Worm (Caenorhabditis elegans) whole organism, L1 larva: Measurements from ENCODE around the gene pelo-1.

Experiments used
- C16A3.4 ChIP-seq: fragments of 150-350 bp; optimal IDR thresholded peaks from 2 replicates; lab custom pipeline; 2014; ENCODE audit warnings: missing biosample characterization, missing genetic modification characterization
- aha-1 ChIP-seq: fragments of 150-350 bp; optimal IDR thresholded peaks from 2 replicates; lab custom pipeline; 2014; ENCODE audit warnings: missing biosample characterization, missing genetic modification characterization
- aly-2 ChIP-seq: fragments of 150-350 bp; optimal IDR thresholded peaks from 2 replicates; lab custom pipeline; 2014; ENCODE audit warnings: missing biosample characterization, missing genetic modification characterization
- ceh-8 ChIP-seq: fragments of 200-800 bp; sonication (Bioruptor generic); optimal IDR thresholded peaks from 2 replicates; lab custom pipeline; 2018; ENCODE audit warnings: mild to moderate bottlenecking, missing genetic modification characterization, moderate library complexity, missing compliant biosample characterization
- dpl-1 ChIP-seq, 3 experiments: fragments of 150-350 bp in 2 of 3; sonication (generic microtip) in 1 of 3; optimal IDR thresholded peaks; 2 replicates each; lab custom pipeline; 2014 to 2017; ENCODE audit warnings: missing biosample characterization in 3 of 3, missing genetic modification characterization in 3 of 3, missing genetic modification reagents in 3 of 3
- efl-1 ChIP-seq, 4 experiments: fragments of 150-350 bp; optimal IDR thresholded peaks in 3 of 4; peaks in 1 of 4; 1 replicate in 1 of 4; 2 replicates in 3 of 4; lab custom pipeline; 2014; ENCODE audit warnings: missing biosample characterization in 2 of 4, missing genetic modification characterization in 2 of 4, missing genetic modification reagents in 2 of 4
- fkh-8 ChIP-seq: sonication (generic microtip); optimal IDR thresholded peaks from 2 replicates; lab custom pipeline; 2016; ENCODE audit warnings: mild to moderate bottlenecking, missing genetic modification characterization, missing compliant biosample characterization
- grh-1 ChIP-seq: fragments of 200-800 bp; sonication (Bioruptor generic); IDR thresholded peaks from 2 replicates; pipeline ENCODE4 v1.3.6; 2022; ENCODE audit warnings: missing genetic modification reagents, missing genetic modification characterization, missing compliant biosample characterization
- irx-1 ChIP-seq: sonication (generic microtip); optimal IDR thresholded peaks from 2 replicates; lab custom pipeline; 2016; ENCODE audit warnings: missing genetic modification characterization, missing compliant biosample characterization
- jun-1 ChIP-seq: fragments of 150-350 bp; optimal IDR thresholded peaks from 2 replicates; lab custom pipeline; 2014; ENCODE audit warnings: missing biosample characterization, missing genetic modification reagents, missing genetic modification characterization
- lin-35 ChIP-seq, 2 experiments: fragments of 150-350 bp; optimal IDR thresholded peaks; 2 replicates each; lab custom pipeline; 2014; ENCODE audit warnings: missing biosample characterization in 2 of 2, missing genetic modification characterization in 2 of 2, missing genetic modification reagents in 2 of 2
- lsy-2 ChIP-seq, 2 experiments: fragments of 150-350 bp; optimal IDR thresholded peaks; 2 replicates each; lab custom pipeline; 2014; ENCODE audit warnings: missing biosample characterization in 2 of 2, missing genetic modification characterization in 2 of 2
- mdl-1 ChIP-seq, 2 experiments: fragments of 150-350 bp; optimal IDR thresholded peaks; 2 replicates each; lab custom pipeline; 2014 to 2017; ENCODE audit warnings: missing biosample characterization in 2 of 2, missing genetic modification characterization in 2 of 2, inconsistent platforms in 1 of 2
- nhr-11 ChIP-seq: fragments of 150-350 bp; optimal IDR thresholded peaks from 2 replicates; lab custom pipeline; 2014; ENCODE audit warnings: missing biosample characterization, missing genetic modification characterization
- nhr-12 ChIP-seq: sonication (generic microtip); optimal IDR thresholded peaks from 2 replicates; lab custom pipeline; 2017; ENCODE audit warnings: missing biosample characterization, missing genetic modification characterization
- nhr-19 ChIP-seq: fragments of 200-800 bp; sonication (Bioruptor generic); conservative IDR thresholded peaks from 2 replicates; pipeline ENCODE4 v1.3.6; 2022; ENCODE audit warnings: missing genetic modification characterization, missing compliant biosample characterization
- nhr-20 ChIP-seq: sonication (generic microtip); optimal IDR thresholded peaks from 2 replicates; lab custom pipeline; 2016; ENCODE audit warnings: mild to moderate bottlenecking, missing genetic modification characterization, missing compliant biosample characterization
- nhr-237 ChIP-seq: fragments of 150-350 bp; optimal IDR thresholded peaks from 2 replicates; lab custom pipeline; 2014; ENCODE audit warnings: missing biosample characterization, missing genetic modification characterization
- nhr-28 ChIP-seq: fragments of 150-350 bp; optimal IDR thresholded peaks from 2 replicates; lab custom pipeline; 2014; ENCODE audit warnings: missing biosample characterization, missing genetic modification characterization
- nhr-71 ChIP-seq: sonication (generic microtip); optimal IDR thresholded peaks from 2 replicates; lab custom pipeline; 2016; ENCODE audit warnings: mild to moderate bottlenecking, missing genetic modification characterization, moderate library complexity, missing compliant biosample characterization
- nhr-84 ChIP-seq: sonication (generic microtip); optimal IDR thresholded peaks from 2 replicates; lab custom pipeline; 2017; ENCODE audit warnings: missing biosample characterization, missing genetic modification characterization
- nhr-85 ChIP-seq: sonication (generic microtip); peaks from one replicate; lab custom pipeline; 2016; ENCODE audit warnings: missing genetic modification characterization, inconsistent platforms, missing compliant biosample characterization
- pax-3 ChIP-seq: fragments of 200-800 bp; sonication (Bioruptor generic); optimal IDR thresholded peaks from 2 replicates; lab custom pipeline; 2018; ENCODE audit warnings: mild to moderate bottlenecking, missing genetic modification characterization, moderate library complexity, missing compliant biosample characterization
- skn-1 ChIP-seq: fragments of 150-350 bp; optimal IDR thresholded peaks from 2 replicates; lab custom pipeline; 2014; ENCODE audit warnings: missing biosample characterization, missing genetic modification characterization
- sox-4 ChIP-seq: sonication (generic microtip); optimal IDR thresholded peaks from 2 replicates; lab custom pipeline; 2016; ENCODE audit warnings: missing genetic modification characterization, missing compliant biosample characterization
- unc-30 ChIP-seq: sonication (generic microtip); optimal IDR thresholded peaks from 2 replicates; lab custom pipeline; 2017; ENCODE audit warnings: missing biosample characterization, missing genetic modification characterization
- unc-62 ChIP-seq: fragments of 150-350 bp; optimal IDR thresholded peaks from 2 replicates; lab custom pipeline; 2014; ENCODE audit warnings: missing biosample characterization, missing genetic modification reagents, missing genetic modification characterization
- vab-15 ChIP-seq: sonication (generic microtip); optimal IDR thresholded peaks from 2 replicates; lab custom pipeline; 2017; ENCODE audit warnings: missing genotype, mild to moderate bottlenecking, missing genetic modification characterization, missing compliant biosample characterization
- xbp-1 ChIP-seq: sonication (generic microtip); optimal IDR thresholded peaks from 2 replicates; lab custom pipeline; 2016; ENCODE audit warnings: missing genetic modification characterization, missing compliant biosample characterization
- zip-4 ChIP-seq: fragments of 200-800 bp; sonication (Bioruptor generic); optimal IDR thresholded peaks from 2 replicates; lab custom pipeline; 2018; ENCODE audit warnings: mild to moderate bottlenecking, missing genetic modification characterization, moderate library complexity, missing compliant biosample characterization

Gene pelo-1

ce11 chrIII:4236178-4236577 is 32.2 kb upstream of the pelo-1 start (continued):
- TF ChIP-seq aha-1 (no peak), unc-30 (tag; lab: Kevin White, UChicago) (no peak)

- TF ChIP-seq fkh-8 (tag; lab: Kevin White, UChicago) (peak; percentile 29), nhr-71 (tag; lab: Kevin White, UChicago) (peak; percentile 14), ceh-8 (GFP tag; lab: Kevin White, UChicago) (peak; percentile 67), zip-4 (GFP tag; lab: Kevin White, UChicago) (no peak), efl-1 (optimal IDR thresholded peaks at IDR 0.05; lab: Kevin White, UChicago) (no peak), efl-1 (GFP tag; optimal IDR thresholded peaks at IDR 0.05 in 1 of 2; lab: Kevin White, UChicago) (peak; percentile 4 to 21), nhr-20 (tag; lab: Kevin White, UChicago) (peak; percentile 93), nhr-12 (tag; lab: Kevin White, UChicago) (no peak)
These were observed 30.7 kb upstream of the pelo-1 start for ce11 chrIII:4234642-4235295.

- TF ChIP-seq efl-1 (optimal IDR thresholded peaks at IDR 0.05; lab: Kevin White, UChicago) = no peak
- TF ChIP-seq efl-1 (GFP tag; optimal IDR thresholded peaks at IDR 0.05 in 1 of 2; lab: Kevin White, UChicago) = peak in 1 of 2 experiments; percentile 55
- TF ChIP-seq pax-3 = no peak
These were observed 28.8 kb upstream of the pelo-1 start, which contains the start of gene nhr-20 for ce11 chrIII:4232811-4233269. nhr-20 (minus strand) TSS chrIII:4233219.

ce11 chrIII:4231372-4231771 is 27.4 kb upstream of the pelo-1 start:
- no peak for TF ChIP-seq mdl-1 (tag; optimal IDR thresholded peaks at IDR 0.05; lab: Kevin White, UChicago)
- no peak for TF ChIP-seq sox-4 (tag; lab: Kevin White, UChicago)
- no peak for TF ChIP-seq jun-1 (tag; lab: Kevin White, UChicago)
- TF ChIP-seq lin-35 (GFP tag; optimal IDR thresholded peaks at IDR 0.05; lab: Kevin White, UChicago) = no peak
- no peak for TF ChIP-seq efl-1 (optimal IDR thresholded peaks at IDR 0.05; lab: Kevin White, UChicago)
- peak in 1 of 2 experiments; percentile 48 for TF ChIP-seq efl-1 (GFP tag; optimal IDR thresholded peaks at IDR 0.05 in 1 of 2; lab: Kevin White, UChicago)

DNA sequence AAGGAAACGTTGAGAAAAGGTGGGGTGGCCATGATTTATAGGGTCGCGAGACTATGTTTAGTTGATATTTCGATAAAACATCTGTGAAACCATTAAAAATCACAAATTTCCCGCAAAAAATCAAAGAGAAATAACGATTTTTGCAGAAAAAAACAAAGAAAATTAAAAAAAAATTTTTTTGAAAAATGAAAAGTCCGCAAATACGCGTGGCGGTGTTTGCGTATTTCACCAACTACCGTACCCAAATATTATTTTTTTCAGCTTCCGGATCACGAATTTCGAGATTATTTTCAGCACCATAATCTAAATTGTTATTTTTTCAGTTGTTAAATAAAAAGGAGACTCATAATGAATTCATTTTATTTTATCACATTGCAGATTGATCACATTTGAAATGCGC is 26.1 kb upstream of the pelo-1 start:
- TF ChIP-seq lsy-2 (tag; optimal IDR thresholded peaks at IDR 0.05; lab: Kevin White, UChicago) (peak in 1 of 2 experiments; percentile 3), nhr-28 (tag; lab: Kevin White, UChicago) (no peak)

DNA sequence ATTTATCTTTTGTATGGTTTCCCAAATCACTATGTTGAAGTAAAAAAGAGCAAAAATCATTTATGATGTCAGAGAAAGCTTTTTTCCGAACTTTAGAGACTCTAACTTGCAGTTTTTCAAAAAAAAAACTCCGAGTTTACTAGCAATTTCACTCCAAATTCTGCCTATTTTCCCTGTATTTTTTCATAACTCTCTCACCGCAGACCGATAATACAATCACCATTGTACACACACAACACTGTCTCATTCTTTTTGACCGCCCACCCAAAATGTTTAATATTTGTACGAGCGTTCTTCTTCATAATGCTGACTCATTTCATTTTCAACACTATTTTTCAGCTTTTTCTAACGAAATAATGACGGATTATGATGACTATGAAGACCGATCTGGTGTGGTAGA is 24.8 kb upstream of the pelo-1 start, which contains the start of gene F43C1.5:
TSS of gene F43C1.5 (plus strand) at position 301 of the 400 bp plus-strand sequence.
- no peak for TF ChIP-seq efl-1 (optimal IDR thresholded peaks at IDR 0.05; lab: Kevin White, UChicago)
- TF ChIP-seq efl-1 (GFP tag; optimal IDR thresholded peaks at IDR 0.05 in 1 of 2; lab: Kevin White, UChicago) = peak in 1 of 2 experiments; percentile 20
- no peak for TF ChIP-seq nhr-85 (tag; lab: Kevin White, UChicago)

DNA sequence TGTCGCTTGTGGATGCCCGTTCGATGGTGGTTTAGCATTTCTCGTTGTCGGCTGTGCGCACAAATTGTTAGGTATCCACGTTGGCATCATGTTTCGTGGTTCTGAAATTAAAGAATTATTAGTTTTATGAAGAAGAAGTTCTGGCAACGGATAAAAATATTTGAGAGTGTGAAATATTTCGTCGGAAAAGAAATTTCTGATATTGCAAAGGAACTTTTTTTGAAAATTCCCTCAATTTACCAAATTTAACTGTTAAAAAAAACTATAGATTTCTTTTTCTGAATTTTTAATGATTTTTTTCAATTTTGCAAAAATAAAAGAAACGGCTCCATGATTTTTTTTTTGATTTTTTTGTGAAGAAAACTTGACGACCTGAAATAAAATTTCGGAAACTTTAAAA is 24.0 kb upstream of the pelo-1 start, which contains the start of gene mpk-1:
TSS of gene mpk-1 (minus strand) at position 101 of the 400 bp plus-strand sequence.
- TF ChIP-seq ceh-8 (GFP tag; lab: Kevin White, UChicago) (no peak), dpl-1 (GFP tag; optimal IDR thresholded peaks at IDR 0.05; lab: Kevin White, UChicago) (no peak), irx-1 (tag; lab: Kevin White, UChicago) (no peak), xbp-1 (no peak), nhr-84 (tag; lab: Kevin White, UChicago) (no peak), grh-1 (GFP tag; lab: Robert Waterston, UW) (no peak), vab-15 (no peak), nhr-11 (tag; lab: Kevin White, UChicago) (no peak), unc-62 (no peak), nhr-237 (tag; lab: Kevin White, UChicago) (no peak), aha-1 (no peak), skn-1 (no peak), nhr-19 (GFP tag; lab: Robert Waterston, UW) (no peak), aly-2 (tag; lab: Kevin White, UChicago) (no peak), C16A3.4 (no peak), nhr-12 (tag; lab: Kevin White, UChicago) (no peak), jun-1 (tag; lab: Kevin White, UChicago) (no peak)
- TF ChIP-seq, all 84 proteins: peak for 0
